Fruit fly (Drosophila melanogaster) whole organism, embryonic: Measurements from ENCODE around the gene Dap160.
A peak's percentile ranks its signal among the peaks of the same experiment; 100 is the strongest.

Experiments used
- Antp ChIP-seq: fragments of 200-800 bp; sonication (Bioruptor generic); optimal IDR thresholded peaks from 3 replicates; lab custom pipeline; 2016; ENCODE audit warnings: missing biosample characterization, missing genetic modification characterization
- Atf6 ChIP-seq: fragments of 200-800 bp; sonication (Bioruptor generic); IDR thresholded peaks from 2 replicates; pipeline ENCODE4 v1.3.6; 2022; ENCODE audit warnings: missing biosample characterization, missing genetic modification characterization
- Awh ChIP-seq: fragments of 200-800 bp; sonication (Bioruptor generic); IDR thresholded peaks from 2 replicates; pipeline ENCODE4, ENCODE4 v1.3.6; 2022; ENCODE audit warnings: missing biosample characterization, missing genetic modification characterization
- BEAF-32 ChIP-seq: fragments of 200-800 bp; sonication (Bioruptor generic); optimal IDR thresholded peaks from 3 replicates; lab custom pipeline; 2017; ENCODE audit warnings: missing biosample characterization, missing genetic modification characterization, mild to moderate bottlenecking, moderate library complexity, missing genetic modification reagents
- CG10431 ChIP-seq: fragments of 200-800 bp; sonication (Bioruptor generic); optimal IDR thresholded peaks from 3 replicates; lab custom pipeline; 2018; ENCODE audit warnings: missing biosample characterization, mild to moderate bottlenecking, missing genetic modification characterization
- CG12391 ChIP-seq: fragments of 200-800 bp; sonication (Bioruptor generic); optimal IDR thresholded peaks from 3 replicates; lab custom pipeline; 2018; ENCODE audit warnings: missing biosample characterization, mild to moderate bottlenecking, missing genetic modification characterization, moderate library complexity
- CG12659 ChIP-seq: fragments of 200-800 bp; sonication (Bioruptor generic); optimal IDR thresholded peaks from 3 replicates; lab custom pipeline; 2017; ENCODE audit warnings: mild to moderate bottlenecking, missing biosample characterization, missing genetic modification reagents, missing genetic modification characterization
- CG13894 ChIP-seq: fragments of 200-800 bp; sonication (Bioruptor generic); optimal IDR thresholded peaks from 3 replicates; lab custom pipeline; 2018; ENCODE audit warnings: missing biosample characterization, mild to moderate bottlenecking, missing genetic modification characterization, moderate library complexity
- CG14710 ChIP-seq: fragments of 200-800 bp; sonication (Bioruptor generic); optimal IDR thresholded peaks from 3 replicates; lab custom pipeline; 2019; ENCODE audit warnings: missing biosample characterization, mild to moderate bottlenecking, missing genetic modification characterization, moderate library complexity
- CG16863 ChIP-seq: fragments of 200-800 bp; sonication (Bioruptor generic); optimal IDR thresholded peaks from 3 replicates; lab custom pipeline; 2016; ENCODE audit warnings: missing biosample characterization, missing genetic modification characterization
- CG1832 ChIP-seq: fragments of 200-800 bp; sonication (Bioruptor generic); optimal IDR thresholded peaks from 2 replicates; lab custom pipeline; 2017; ENCODE audit warnings: missing biosample characterization, mild to moderate bottlenecking, missing genetic modification characterization, inconsistent platforms
- CG18599 ChIP-seq: fragments of 200-800 bp; sonication (Bioruptor generic); optimal IDR thresholded peaks from 3 replicates; lab custom pipeline; 2017; ENCODE audit warnings: missing biosample characterization, missing genetic modification characterization, mild to moderate bottlenecking, moderate library complexity, missing genetic modification reagents
- CG30403 ChIP-seq: fragments of 200-800 bp; sonication (Bioruptor generic); optimal IDR thresholded peaks from 3 replicates; lab custom pipeline; 2016; ENCODE audit warnings: missing biosample characterization, missing genetic modification characterization
- CG3163 ChIP-seq: fragments of 200-800 bp; sonication (Bioruptor generic); optimal IDR thresholded peaks from 3 replicates; lab custom pipeline; 2016; ENCODE audit warnings: missing biosample characterization, missing genetic modification characterization
- CG34422 ChIP-seq: fragments of 200-800 bp; sonication (Bioruptor generic); IDR thresholded peaks from 3 replicates; pipeline ENCODE4 v1.3.6; 2022; ENCODE audit warnings: missing biosample characterization, missing genetic modification characterization
- CG4404 ChIP-seq: fragments of 200-800 bp; sonication (Bioruptor generic); IDR thresholded peaks from 2 replicates; pipeline ENCODE4 v1.3.6; 2022; ENCODE audit warnings: missing biosample characterization, missing genetic modification characterization
- CG4424 ChIP-seq: fragments of 200-800 bp; sonication (Bioruptor generic); optimal IDR thresholded peaks from 3 replicates; lab custom pipeline; 2016; ENCODE audit warnings: missing biosample characterization, missing genetic modification characterization
- CG6272 ChIP-seq: fragments of 200-800 bp; sonication (Bioruptor generic); IDR thresholded peaks from 2 replicates; pipeline ENCODE4 v1.3.6; 2022; ENCODE audit warnings: missing biosample characterization, missing genetic modification characterization
- CG6689 ChIP-seq: fragments of 200-800 bp; sonication (Bioruptor generic); IDR thresholded peaks from 2 replicates; pipeline ENCODE4 v1.3.6; 2022; ENCODE audit warnings: missing biosample characterization, missing genetic modification characterization
- CG6791 ChIP-seq: fragments of 200-800 bp; sonication (Bioruptor generic); IDR thresholded peaks from 3 replicates; pipeline ENCODE4 v1.3.6; 2022; ENCODE audit warnings: missing biosample characterization, missing genetic modification characterization; ENCODE audit not compliant: partially characterized antibody
- CG8290 ChIP-seq, 3 experiments: fragments of 200-800 bp; sonication (Bioruptor generic); optimal IDR thresholded peaks; 2 replicates each; lab custom pipeline; 2016 to 2019; ENCODE audit warnings: missing biosample characterization in 3 of 3, missing genetic modification characterization in 3 of 3, mild to moderate bottlenecking in 2 of 3, moderate library complexity in 1 of 3
- CG8478 ChIP-seq: fragments of >200 bp; optimal IDR thresholded peaks from 2 replicates; lab custom pipeline; 2018
- CG8944 ChIP-seq: fragments of 200-800 bp; sonication (Bioruptor generic); optimal IDR thresholded peaks from 3 replicates; lab custom pipeline; 2016; ENCODE audit warnings: missing biosample characterization, missing genetic modification characterization
- CG9609 ChIP-seq: fragments of 200-800 bp; sonication (Bioruptor generic); optimal IDR thresholded peaks from 3 replicates; lab custom pipeline; 2016; ENCODE audit warnings: missing biosample characterization, missing genetic modification characterization
- CoRest ChIP-seq: fragments of 200-800 bp; sonication (Bioruptor generic); optimal IDR thresholded peaks from 3 replicates; lab custom pipeline; 2018; ENCODE audit warnings: missing biosample characterization, mild to moderate bottlenecking, missing genetic modification characterization, moderate library complexity
- Dll ChIP-seq: fragments of 200-800 bp; sonication (Bioruptor generic); IDR thresholded peaks from 4 replicates; pipeline ENCODE4 v1.3.6; 2022; ENCODE audit warnings: missing biosample characterization, missing genetic modification characterization; ENCODE audit not compliant: partially characterized antibody
- HmgZ ChIP-seq: fragments of 200-800 bp; sonication (Bioruptor generic); optimal IDR thresholded peaks from 2 replicates; lab custom pipeline; 2018; ENCODE audit warnings: missing biosample characterization, mild to moderate bottlenecking, missing genetic modification characterization
- Hr78 ChIP-seq, 2 experiments: fragments of 200-800 bp in 1 of 2; fragments of >200 bp in 1 of 2; sonication (Bioruptor generic) in 1 of 2; optimal IDR thresholded peaks; 2 replicates each; lab custom pipeline; 2017 to 2019; ENCODE audit warnings: missing biosample characterization in 2 of 2, missing genetic modification characterization in 2 of 2, mild to moderate bottlenecking in 1 of 2, moderate library complexity in 1 of 2
- Mad ChIP-seq: fragments of 200-800 bp; sonication (Bioruptor generic); optimal IDR thresholded peaks from 2 replicates; lab custom pipeline; 2016; ENCODE audit warnings: missing biosample characterization, missing genetic modification characterization
- Max ChIP-seq: fragments of 200-800 bp; sonication (Bioruptor generic); optimal IDR thresholded peaks from 2 replicates; lab custom pipeline; 2016; ENCODE audit warnings: missing biosample characterization, mild to moderate bottlenecking, missing genetic modification characterization
- Med ChIP-seq: fragments of 200-800 bp; sonication (Bioruptor generic); peaks from one replicate; lab custom pipeline; 2016; ENCODE audit warnings: missing biosample characterization, missing genetic modification characterization, mild to moderate bottlenecking, inconsistent platforms, moderate library complexity
- Mes4 ChIP-seq: fragments of 200-800 bp; sonication (Bioruptor generic); optimal IDR thresholded peaks from 2 replicates; lab custom pipeline; 2016; ENCODE audit warnings: missing biosample characterization, missing genetic modification characterization
- Myb ChIP-seq: fragments of 200-800 bp; sonication (Bioruptor generic); optimal IDR thresholded peaks from 2 replicates; lab custom pipeline; 2016; ENCODE audit warnings: missing biosample characterization, missing genetic modification characterization
- Nf-YB ChIP-seq: fragments of 200-800 bp; sonication (Bioruptor generic); optimal IDR thresholded peaks from 3 replicates; lab custom pipeline; 2019; ENCODE audit warnings: missing biosample characterization, mild to moderate bottlenecking, missing genetic modification characterization, moderate library complexity
- Sry-β ChIP-seq: fragments of 200-800 bp; sonication (Bioruptor generic); optimal IDR thresholded peaks from 2 replicates; lab custom pipeline; 2018; ENCODE audit warnings: missing biosample characterization, mild to moderate bottlenecking, missing genetic modification characterization, moderate library complexity
- Sry-δ ChIP-seq: fragments of 200-800 bp; sonication (Bioruptor generic); optimal IDR thresholded peaks from 2 replicates; lab custom pipeline; 2016; ENCODE audit warnings: missing biosample characterization, missing genetic modification characterization
- Tbp ChIP-seq: fragments of >200 bp; optimal IDR thresholded peaks from 2 replicates; lab custom pipeline; 2018; ENCODE audit warnings: missing biosample characterization, missing genetic modification characterization
- Xbp1 ChIP-seq: fragments of 200-800 bp; sonication (Bioruptor generic); optimal IDR thresholded peaks from 3 replicates; lab custom pipeline; 2016; ENCODE audit warnings: missing biosample characterization, mild to moderate bottlenecking, missing genetic modification characterization
- chm ChIP-seq: fragments of 200-800 bp; sonication (Bioruptor generic); IDR thresholded peaks from 2 replicates; pipeline ENCODE4 v1.3.6; 2022; ENCODE audit warnings: missing biosample characterization, missing genetic modification characterization
- ftz-f1 ChIP-seq: fragments of 200-800 bp; sonication (Bioruptor generic); optimal IDR thresholded peaks from 2 replicates; lab custom pipeline; 2016; ENCODE audit warnings: missing biosample characterization, missing genetic modification characterization
- gro ChIP-seq: fragments of 200-800 bp; sonication (Bioruptor generic); optimal IDR thresholded peaks from 2 replicates; lab custom pipeline; 2016; ENCODE audit warnings: missing biosample characterization, missing genetic modification characterization
- ind ChIP-seq: fragments of 200-800 bp; sonication (Bioruptor generic); optimal IDR thresholded peaks from 3 replicates; lab custom pipeline; 2016; ENCODE audit warnings: missing biosample characterization, missing genetic modification characterization
- klu ChIP-seq: fragments of 200-800 bp; sonication (Bioruptor generic); IDR thresholded peaks from 2 replicates; pipeline ENCODE4 v1.3.6; 2022; ENCODE audit warnings: missing biosample characterization, missing genetic modification characterization
- peb ChIP-seq: fragments of 200-800 bp; sonication (Bioruptor generic); IDR thresholded peaks from 2 replicates; pipeline ENCODE4 v1.3.6; 2022; ENCODE audit warnings: missing biosample characterization, missing genetic modification characterization
- row ChIP-seq: fragments of 200-800 bp; sonication (Bioruptor generic); IDR thresholded peaks from 3 replicates; pipeline ENCODE4 v1.3.6; 2022; ENCODE audit warnings: missing biosample characterization, missing genetic modification characterization
- sim ChIP-seq: fragments of 200-800 bp; sonication (Bioruptor generic); IDR thresholded peaks from 2 replicates; pipeline ENCODE4 v1.3.6; 2022; ENCODE audit warnings: missing biosample characterization, missing genetic modification characterization
- slp2 ChIP-seq: fragments of 200-800 bp; sonication (Bioruptor generic); optimal IDR thresholded peaks from 2 replicates; lab custom pipeline; 2016; ENCODE audit warnings: missing biosample characterization, missing genetic modification characterization
- sna ChIP-seq: fragments of 200-800 bp; sonication (Bioruptor generic); IDR thresholded peaks from 2 replicates; pipeline ENCODE4 v1.3.6; 2022; ENCODE audit warnings: missing biosample characterization, missing genetic modification characterization; ENCODE audit not compliant: partially characterized antibody
- sqz ChIP-seq: fragments of 200-800 bp; sonication (Bioruptor generic); optimal IDR thresholded peaks from 3 replicates; lab custom pipeline; 2018; ENCODE audit warnings: missing biosample characterization, mild to moderate bottlenecking, missing genetic modification characterization
- stwl ChIP-seq: fragments of 200-800 bp; sonication (Bioruptor generic); optimal IDR thresholded peaks from 3 replicates; lab custom pipeline; 2018; ENCODE audit warnings: missing biosample characterization, mild to moderate bottlenecking, missing genetic modification characterization, moderate library complexity

Dap160 gene

dm6 chr2L:21102399-21103108 lies 39.6 kb downstream of the Dap160 start, which contains the start of gene CG9257 (continued):
- TF ChIP-seq CG6272 (GFP tag; lab: Robert Waterston, UW), result 0 out of 2 replicates have a peak, but pooled peaks have one; percentile 5
- TF ChIP-seq Mes4 (GFP tag; lab: Kevin White, UChicago), result peak; percentile 7
- no peak for TF ChIP-seq CG18599 (GFP tag; lab: Kevin White, UChicago)
- peak; percentile 60 for TF ChIP-seq stwl (tag; lab: Kevin White, UChicago)
- TF ChIP-seq Myb (GFP tag; lab: Kevin White, UChicago), result peak; percentile 24
- TF ChIP-seq sna (GFP tag; lab: Robert Waterston, UW), result 0 out of 2 replicates have a peak, but pooled peaks have one; percentile 31
- TF ChIP-seq Dll, result 0 out of 4 replicates have a peak, but pooled peaks have one; percentile 30
- TF ChIP-seq CG9609, result no peak
- no peak for TF ChIP-seq Hr78 (GFP tag; optimal IDR thresholded peaks at IDR 0.05; lab: Kevin White, UChicago)
- TF ChIP-seq Atf6 (GFP tag; lab: Robert Waterston, UW), result no peak
- peak; percentile 60 for TF ChIP-seq CG10431
- peak; percentile 59 for TF ChIP-seq CG14710 (tag; lab: Kevin White, UChicago)
- no peak for TF ChIP-seq CG16863 (GFP tag; lab: Kevin White, UChicago)
- TF ChIP-seq CG6791 (GFP tag; lab: Robert Waterston, UW), result no peak
- peak; percentile 43 for TF ChIP-seq HmgZ (tag; lab: Kevin White, UChicago)
- peak; percentile 34 for TF ChIP-seq gro
- no peak for TF ChIP-seq sim (GFP tag; lab: Robert Waterston, UW)
- TF ChIP-seq CG4404, result no peak
- TF ChIP-seq CG4424 (GFP tag; lab: Kevin White, UChicago), result peak; percentile 20
- peak; percentile 6 for TF ChIP-seq Antp
- no peak for TF ChIP-seq CG1832 (GFP tag; lab: Kevin White, UChicago)
- TF ChIP-seq Max (GFP tag; lab: Kevin White, UChicago), result peak; percentile 94
- peak; percentile 38 for TF ChIP-seq BEAF-32 (GFP tag; lab: Kevin White, UChicago)
- TF ChIP-seq Nf-YB (GFP tag; lab: Kevin White, UChicago), result no peak
- no peak for TF ChIP-seq CG34422 (GFP tag; lab: Robert Waterston, UW)
- no peak for TF ChIP-seq slp2 (GFP tag; lab: Kevin White, UChicago)
- no peak for TF ChIP-seq ftz-f1 (GFP tag; lab: Kevin White, UChicago)
- TF ChIP-seq CG12659 (GFP tag; lab: Kevin White, UChicago), result peak; percentile 65
- no peak for TF ChIP-seq klu (GFP tag; lab: Robert Waterston, UW)
- no peak for TF ChIP-seq chm (GFP tag; lab: Robert Waterston, UW)
- TF ChIP-seq Sry-β (GFP tag; lab: Kevin White, UChicago), result peak; percentile 4
- TF ChIP-seq Sry-δ (GFP tag; lab: Kevin White, UChicago), result peak; percentile 26
- no peak for TF ChIP-seq ind (GFP tag; lab: Kevin White, UChicago)
- TF ChIP-seq Xbp1, result peak; percentile 26
- TF ChIP-seq CG8478 (lab: Kevin White, UChicago), result no peak
- TF ChIP-seq CG30403, result peak; percentile 6
- no peak for TF ChIP-seq peb (GFP tag; lab: Robert Waterston, UW)
- no peak for TF ChIP-seq Tbp
- no peak for TF ChIP-seq Awh
- no peak for TF ChIP-seq Mad (GFP tag; lab: Kevin White, UChicago)
- peak; percentile 33 for TF ChIP-seq CG12391
- no peak for TF ChIP-seq CG6689 (GFP tag; lab: Robert Waterston, UW)
- peak; percentile 6 for TF ChIP-seq Med (GFP tag; lab: Kevin White, UChicago)
- TF ChIP-seq CG8290 (GFP tag; optimal IDR thresholded peaks at IDR 0.05; lab: Kevin White, UChicago), result no peak
- TF ChIP-seq CG8290 (tag; optimal IDR thresholded peaks at IDR 0.05; lab: Kevin White, UChicago), result no peak
- peak; percentile 20 for TF ChIP-seq CoRest (tag; lab: Kevin White, UChicago)
- no peak for TF ChIP-seq CG8944 (GFP tag; lab: Kevin White, UChicago)
- TF ChIP-seq CG3163 (GFP tag; lab: Kevin White, UChicago), result no peak
- TF ChIP-seq CG13894 (tag; lab: Kevin White, UChicago), result no peak
- TF ChIP-seq sqz (GFP tag; lab: Kevin White, UChicago), result no peak
- peak; percentile 74 for TF ChIP-seq row
